Fruit fly (Drosophila melanogaster) whole organism, adult: ENCODE results near the gene Cpr72Eb.

Source experiments
- CG11617 ChIP-seq: fragments of 200-800 bp; sonication (Bioruptor generic); optimal IDR thresholded peaks from 2 replicates; lab custom pipeline; 2017; ENCODE audit warnings: mild to moderate bottlenecking, missing biosample characterization, missing genetic modification reagents, missing genetic modification characterization
- CG12768 ChIP-seq: fragments of 200-800 bp; sonication (Bioruptor generic); optimal IDR thresholded peaks from 2 replicates; lab custom pipeline; 2017; ENCODE audit warnings: missing biosample characterization, missing genetic modification characterization, mild to moderate bottlenecking, moderate library complexity, missing genetic modification reagents
- CG14711 ChIP-seq: fragments of 200-800 bp; sonication (Bioruptor generic); optimal IDR thresholded peaks from 2 replicates; lab custom pipeline; 2018; ENCODE audit warnings: missing biosample characterization, mild to moderate bottlenecking, missing genetic modification characterization, moderate library complexity
- CG1620 ChIP-seq: fragments of 200-800 bp; sonication (Bioruptor generic); optimal IDR thresholded peaks from 2 replicates; lab custom pipeline; 2016; ENCODE audit warnings: missing biosample characterization, missing genetic modification characterization
- CG33017 ChIP-seq: fragments of 200-800 bp; sonication (Bioruptor generic); optimal IDR thresholded peaks from 2 replicates; lab custom pipeline; 2018; ENCODE audit warnings: missing biosample characterization, mild to moderate bottlenecking, missing genetic modification characterization, moderate library complexity
- CG5204 ChIP-seq: fragments of 200-800 bp; sonication (Bioruptor generic); optimal IDR thresholded peaks from 2 replicates; lab custom pipeline; 2016; ENCODE audit warnings: missing biosample characterization, missing genetic modification characterization
- CG7045 ChIP-seq: fragments of 200-800 bp; sonication (Bioruptor generic); optimal IDR thresholded peaks from 2 replicates; lab custom pipeline; 2017; ENCODE audit warnings: missing biosample characterization, mild to moderate bottlenecking, missing genetic modification characterization
- CG7101 ChIP-seq: fragments of 200-800 bp; sonication (Bioruptor generic); optimal IDR thresholded peaks from 2 replicates; lab custom pipeline; 2018; ENCODE audit warnings: missing biosample characterization, mild to moderate bottlenecking, missing genetic modification characterization, moderate library complexity
- Clk ChIP-seq: fragments of 200-800 bp; sonication (Bioruptor generic); optimal IDR thresholded peaks from 2 replicates; lab custom pipeline; 2017; ENCODE audit warnings: missing biosample characterization, missing genetic modification characterization
- Crg-1 ChIP-seq: fragments of 200-800 bp; sonication (Bioruptor generic); optimal IDR thresholded peaks from 2 replicates; lab custom pipeline; 2016; ENCODE audit warnings: missing biosample characterization, missing genetic modification characterization
- Hr96 ChIP-seq: fragments of 200-800 bp; sonication (Bioruptor generic); optimal IDR thresholded peaks from 2 replicates; lab custom pipeline; 2016; ENCODE audit warnings: missing biosample characterization, missing genetic modification characterization
- Mnt ChIP-seq: fragments of 200-800 bp; sonication (Bioruptor generic); optimal IDR thresholded peaks from 2 replicates; lab custom pipeline; 2016; ENCODE audit warnings: missing biosample characterization, mild to moderate bottlenecking, missing genetic modification characterization
- bab1 ChIP-seq: fragments of 200-800 bp; sonication (Bioruptor generic); optimal IDR thresholded peaks from 3 replicates; lab custom pipeline; 2019; ENCODE audit warnings: missing biosample characterization, mild to moderate bottlenecking, missing genetic modification characterization, moderate library complexity
- cic ChIP-seq: fragments of 200-800 bp; sonication (Bioruptor generic); optimal IDR thresholded peaks from 2 replicates; lab custom pipeline; 2017; ENCODE audit warnings: missing biosample characterization, mild to moderate bottlenecking, missing genetic modification characterization, moderate library complexity
- cnc ChIP-seq, 2 experiments: fragments of >200 bp; optimal IDR thresholded peaks; 2 replicates each; lab custom pipeline; 2017
- kay ChIP-seq: fragments of 200-800 bp; sonication (Bioruptor generic); peaks from one replicate; lab custom pipeline; 2016; ENCODE audit warnings: missing biosample characterization, missing genetic modification characterization, borderline replicate concordance
- ovo ChIP-seq: fragments of 200-800 bp; sonication (Bioruptor generic); optimal IDR thresholded peaks from 2 replicates; lab custom pipeline; 2016; ENCODE audit warnings: missing biosample characterization, missing genetic modification characterization
- pad ChIP-seq: fragments of 200-800 bp; sonication (Bioruptor generic); optimal IDR thresholded peaks from 3 replicates; lab custom pipeline; 2017; ENCODE audit warnings: missing biosample characterization, missing genetic modification characterization, mild to moderate bottlenecking, moderate library complexity, missing genetic modification reagents
- tj ChIP-seq: fragments of 200-800 bp; sonication (Bioruptor generic); optimal IDR thresholded peaks from 3 replicates; lab custom pipeline; 2017; ENCODE audit warnings: missing biosample characterization, mild to moderate bottlenecking, missing genetic modification characterization, moderate library complexity
- toe ChIP-seq: fragments of 200-800 bp; sonication (Bioruptor generic); optimal IDR thresholded peaks from 2 replicates; lab custom pipeline; 2016; ENCODE audit warnings: missing biosample characterization, missing genetic modification characterization

Cpr72Eb gene

dm6 chr3L:16333013-16333412 is 31.7 kb upstream of the Cpr72Eb start, which contains the start of gene CG13056:
CG13056 (plus strand) TSS chr3L:16333313.
- TF ChIP-seq Hr96 (GFP tag; lab: Kevin White, UChicago) = no peak
- TF ChIP-seq bab1 (GFP tag; lab: Kevin White, UChicago) = no peak
- no peak for TF ChIP-seq CG11617 (GFP tag; lab: Kevin White, UChicago)
- TF ChIP-seq CG33017 (tag; lab: Kevin White, UChicago) = no peak
- TF ChIP-seq Clk = no peak
- TF ChIP-seq cnc (optimal IDR thresholded peaks at IDR 0.05; lab: Kevin White, UChicago) = no peak
- TF ChIP-seq kay (GFP tag; lab: Kevin White, UChicago) = no peak
- no peak for TF ChIP-seq Mnt (GFP tag; lab: Kevin White, UChicago)
- no peak for TF ChIP-seq cic (GFP tag; lab: Kevin White, UChicago)
- TF ChIP-seq toe (GFP tag; lab: Kevin White, UChicago) = no peak
- TF ChIP-seq ovo = no peak
- TF ChIP-seq CG1620 = no peak
- no peak for TF ChIP-seq pad (GFP tag; lab: Kevin White, UChicago)
- TF ChIP-seq CG5204 (GFP tag; lab: Kevin White, UChicago) = no peak
- no peak for TF ChIP-seq tj
- TF ChIP-seq CG14711 (tag; lab: Kevin White, UChicago) = no peak
- TF ChIP-seq CG7045 (GFP tag; lab: Kevin White, UChicago) = no peak

- TF ChIP-seq CG14711 (tag; lab: Kevin White, UChicago) (no peak), CG5204 (GFP tag; lab: Kevin White, UChicago) (no peak), ovo (no peak), Clk (no peak), kay (GFP tag; lab: Kevin White, UChicago) (no peak), tj (no peak), CG33017 (tag; lab: Kevin White, UChicago) (no peak), toe (GFP tag; lab: Kevin White, UChicago) (no peak), bab1 (GFP tag; lab: Kevin White, UChicago) (no peak), cnc (optimal IDR thresholded peaks at IDR 0.05; lab: Kevin White, UChicago) (no peak), Hr96 (GFP tag; lab: Kevin White, UChicago) (no peak), CG1620 (no peak), Mnt (GFP tag; lab: Kevin White, UChicago) (no peak), pad (GFP tag; lab: Kevin White, UChicago) (no peak)
Measured at dm6 chr3L:16334876-16335275, 29.8 kb upstream of the Cpr72Eb start.

- no peak for TF ChIP-seq cnc (optimal IDR thresholded peaks at IDR 0.05; lab: Kevin White, UChicago)
- no peak for TF ChIP-seq CG7101 (tag; lab: Kevin White, UChicago)
- no peak for TF ChIP-seq tj
- TF ChIP-seq Hr96 (GFP tag; lab: Kevin White, UChicago) = no peak
- no peak for TF ChIP-seq pad (GFP tag; lab: Kevin White, UChicago)
- TF ChIP-seq bab1 (GFP tag; lab: Kevin White, UChicago) = no peak
- TF ChIP-seq toe (GFP tag; lab: Kevin White, UChicago) = no peak
- TF ChIP-seq CG14711 (tag; lab: Kevin White, UChicago) = no peak
- no peak for TF ChIP-seq CG12768
- no peak for TF ChIP-seq CG5204 (GFP tag; lab: Kevin White, UChicago)
- no peak for TF ChIP-seq Clk
Measured at dm6 chr3L:16337739-16338138, 27.0 kb upstream of the Cpr72Eb start.

- TF ChIP-seq Clk (no peak), pad (GFP tag; lab: Kevin White, UChicago) (no peak), tj (no peak), kay (GFP tag; lab: Kevin White, UChicago) (no peak), CG12768 (no peak), CG7101 (tag; lab: Kevin White, UChicago) (no peak), Mnt (GFP tag; lab: Kevin White, UChicago) (no peak), Hr96 (GFP tag; lab: Kevin White, UChicago) (no peak), Crg-1 (GFP tag; lab: Kevin White, UChicago) (no peak), toe (GFP tag; lab: Kevin White, UChicago) (no peak), CG14711 (tag; lab: Kevin White, UChicago) (no peak), CG11617 (GFP tag; lab: Kevin White, UChicago) (no peak), CG33017 (tag; lab: Kevin White, UChicago) (no peak), ovo (no peak), CG1620 (no peak), bab1 (GFP tag; lab: Kevin White, UChicago) (no peak), cic (GFP tag; lab: Kevin White, UChicago) (no peak), CG5204 (GFP tag; lab: Kevin White, UChicago) (no peak), CG7045 (GFP tag; lab: Kevin White, UChicago) (no peak)
Measured at dm6 chr3L:16338703-16339102, 26.0 kb upstream of the Cpr72Eb start, which contains the start of gene CG4998. CG4998 (plus strand) TSS chr3L:16339003.

dm6 chr3L:16339463-16339862 is 25.2 kb upstream of the Cpr72Eb start:
- TF ChIP-seq CG33017 (tag; lab: Kevin White, UChicago) (no peak), kay (GFP tag; lab: Kevin White, UChicago) (no peak), cic (GFP tag; lab: Kevin White, UChicago) (no peak), CG14711 (tag; lab: Kevin White, UChicago) (no peak), Crg-1 (GFP tag; lab: Kevin White, UChicago) (no peak), toe (GFP tag; lab: Kevin White, UChicago) (no peak), pad (GFP tag; lab: Kevin White, UChicago) (no peak), tj (no peak), CG1620 (no peak), ovo (no peak), CG7045 (GFP tag; lab: Kevin White, UChicago) (no peak), CG11617 (GFP tag; lab: Kevin White, UChicago) (no peak), CG5204 (GFP tag; lab: Kevin White, UChicago) (no peak), Hr96 (GFP tag; lab: Kevin White, UChicago) (no peak), CG12768 (no peak), bab1 (GFP tag; lab: Kevin White, UChicago) (no peak), Mnt (GFP tag; lab: Kevin White, UChicago) (no peak), Clk (no peak), CG7101 (tag; lab: Kevin White, UChicago) (no peak)
